Worm (Caenorhabditis elegans) whole organism, young adult: ENCODE data around the gene F35A5.2.

Experiments
- B0261.1 ChIP-seq: sonication (generic microtip); optimal IDR thresholded peaks from 2 replicates; lab custom pipeline; 2016; ENCODE audit warnings: mild to moderate bottlenecking, missing genetic modification characterization, moderate library complexity, missing compliant biosample characterization
- D2030.7 ChIP-seq: fragments of 200-800 bp; sonication (Bioruptor generic); IDR thresholded peaks from 2 replicates; pipeline ENCODE4 v1.3.6; 2022; ENCODE audit warnings: missing genetic modification reagents, missing genetic modification characterization, missing compliant biosample characterization
- F10E7.11 ChIP-seq: sonication (generic microtip); optimal IDR thresholded peaks from 2 replicates; lab custom pipeline; 2017; ENCODE audit warnings: mild to moderate bottlenecking, missing genetic modification characterization, moderate library complexity, missing compliant biosample characterization
- F23B12.7 ChIP-seq: sonication (generic microtip); optimal IDR thresholded peaks from 2 replicates; lab custom pipeline; 2017; ENCODE audit warnings: missing genetic modification characterization, mild to moderate bottlenecking, missing compliant biosample characterization, antibody characterized with exemption, moderate library complexity; ENCODE audit not compliant: insufficient read depth
- F39B2.1 ChIP-seq: fragments of 200-800 bp; sonication (Bioruptor generic); IDR thresholded peaks from 2 replicates; pipeline ENCODE4 v1.3.6; 2022; ENCODE audit warnings: missing genetic modification reagents, missing genetic modification characterization, missing compliant biosample characterization
- K11D2.4 ChIP-seq: fragments of 200-800 bp; sonication (Bioruptor generic); IDR thresholded peaks from 2 replicates; pipeline ENCODE4 v1.3.6; 2022; ENCODE audit warnings: missing genetic modification reagents, missing genetic modification characterization, missing compliant biosample characterization
- Y53F4B.3 ChIP-seq: fragments of 200-800 bp; sonication (Bioruptor generic); IDR thresholded peaks from 2 replicates; pipeline ENCODE4 v1.3.6; 2022; ENCODE audit warnings: missing genetic modification reagents, missing genetic modification characterization, missing compliant biosample characterization
- Y53G8AR.9 ChIP-seq: fragments of 200-800 bp; sonication (Bioruptor generic); conservative IDR thresholded peaks from 2 replicates; pipeline ENCODE4 v1.3.6; 2022; ENCODE audit warnings: missing genetic modification reagents, missing genetic modification characterization, missing compliant biosample characterization
- Y56A3A.18 ChIP-seq: fragments of 200-800 bp; sonication (Bioruptor generic); IDR thresholded peaks from 2 replicates; pipeline ENCODE4 v1.3.6; 2022; ENCODE audit warnings: missing genetic modification reagents, missing genetic modification characterization, missing compliant biosample characterization
- attf-3 ChIP-seq: fragments of 200-800 bp; sonication (Bioruptor generic); conservative IDR thresholded peaks from 2 replicates; pipeline ENCODE4 v1.3.6; 2022; ENCODE audit warnings: missing genetic modification reagents, missing genetic modification characterization, missing compliant biosample characterization
- cebp-1 ChIP-seq, 2 experiments: fragments of 200-800 bp in 1 of 2; sonication (Bioruptor generic) in 1 of 2; sonication (generic microtip) in 1 of 2; IDR thresholded peaks in 1 of 2; optimal IDR thresholded peaks in 1 of 2; 2 replicates each; pipeline versions ENCODE4 v1.3.6 to Lab custom; 2017 to 2022; ENCODE audit warnings: missing compliant biosample characterization in 2 of 2, missing genetic modification characterization in 2 of 2, mild to moderate bottlenecking in 1 of 2, missing genetic modification reagents in 1 of 2, moderate library complexity in 1 of 2
- ceh-27 ChIP-seq: fragments of 200-800 bp; sonication (Bioruptor generic); optimal IDR thresholded peaks from 2 replicates; lab custom pipeline; 2018; ENCODE audit warnings: mild to moderate bottlenecking, missing genetic modification characterization, moderate library complexity, missing compliant biosample characterization
- ceh-40 ChIP-seq: fragments of 200-800 bp; sonication (Bioruptor generic); IDR thresholded peaks from 2 replicates; pipeline ENCODE4 v1.3.6; 2022; ENCODE audit warnings: missing genetic modification characterization, missing compliant biosample characterization
- dox-1 ChIP-seq: fragments of 200-800 bp; sonication (Bioruptor generic); IDR thresholded peaks from 2 replicates; pipeline ENCODE4 v1.3.6; 2022; ENCODE audit warnings: missing genetic modification reagents, missing genetic modification characterization, missing compliant biosample characterization
- dpff-1 ChIP-seq: sonication (generic microtip); optimal IDR thresholded peaks from 2 replicates; lab custom pipeline; 2017; ENCODE audit warnings: mild to moderate bottlenecking, missing genetic modification characterization, missing compliant biosample characterization
- dpl-1 ChIP-seq: fragments of 150-350 bp; optimal IDR thresholded peaks from 2 replicates; lab custom pipeline; 2014; ENCODE audit warnings: missing biosample characterization, missing genetic modification reagents, missing genetic modification characterization
- egrh-3 ChIP-seq: fragments of 200-800 bp; sonication (Bioruptor generic); IDR thresholded peaks from 2 replicates; pipeline ENCODE4 v1.3.6; 2022; ENCODE audit warnings: missing genetic modification reagents, missing genetic modification characterization, missing compliant biosample characterization
- ekl-4 ChIP-seq: fragments of 200-800 bp; sonication (Bioruptor generic); IDR thresholded peaks from 2 replicates; pipeline ENCODE4 v1.3.6; 2022; ENCODE audit warnings: missing genetic modification reagents, missing genetic modification characterization, missing compliant biosample characterization
- him-1 ChIP-seq: sonication (generic microtip); optimal IDR thresholded peaks from 2 replicates; lab custom pipeline; 2016; ENCODE audit warnings: missing genotype, missing genetic modification reagents, missing genetic modification characterization, missing compliant biosample characterization
- hlh-26 ChIP-seq: fragments of 200-800 bp; sonication (Bioruptor generic); conservative IDR thresholded peaks from 2 replicates; pipeline ENCODE4 v1.3.6; 2022; ENCODE audit warnings: missing genetic modification reagents, missing genetic modification characterization, missing compliant biosample characterization
- lag-1 ChIP-seq: fragments of 200-800 bp; sonication (Bioruptor generic); IDR thresholded peaks from 2 replicates; pipeline ENCODE4 v1.3.6; 2022; ENCODE audit warnings: missing genetic modification reagents, missing genetic modification characterization, missing compliant biosample characterization
- lin-26 ChIP-seq: fragments of 200-800 bp; sonication (Bioruptor generic); IDR thresholded peaks from 2 replicates; pipeline ENCODE4 v1.3.6; 2022; ENCODE audit warnings: missing genetic modification reagents, missing genetic modification characterization, missing compliant biosample characterization
- lin-35 ChIP-seq, 3 experiments: fragments of 150-350 bp in 2 of 3; sonication (generic microtip) in 1 of 3; optimal IDR thresholded peaks; 2 replicates each; lab custom pipeline; 2014 to 2018; ENCODE audit warnings: missing biosample characterization in 3 of 3, missing genetic modification characterization in 3 of 3, missing genetic modification reagents in 3 of 3
- lin-40 ChIP-seq: sonication (generic microtip); optimal IDR thresholded peaks from 2 replicates; lab custom pipeline; 2016; ENCODE audit warnings: missing genetic modification characterization, mild to moderate bottlenecking, missing compliant biosample characterization, missing genotype, missing genetic modification reagents
- lir-1 ChIP-seq: fragments of 200-800 bp; sonication (Bioruptor generic); conservative IDR thresholded peaks from 2 replicates; pipeline ENCODE4 v1.3.6; 2022; ENCODE audit warnings: missing genetic modification reagents, missing genetic modification characterization, missing compliant biosample characterization
- madf-10 ChIP-seq: sonication (generic microtip); optimal IDR thresholded peaks from 2 replicates; lab custom pipeline; 2016; ENCODE audit warnings: mild to moderate bottlenecking, missing genetic modification characterization, missing compliant biosample characterization
- mcd-1 ChIP-seq: fragments of 200-800 bp; sonication (Bioruptor generic); IDR thresholded peaks from 2 replicates; pipeline ENCODE4 v1.3.6; 2022; ENCODE audit warnings: missing genetic modification reagents, missing genetic modification characterization, missing compliant biosample characterization
- nhr-179 ChIP-seq: sonication (generic microtip); optimal IDR thresholded peaks from 2 replicates; lab custom pipeline; 2016; ENCODE audit warnings: mild to moderate bottlenecking, missing genetic modification characterization, missing compliant biosample characterization
- nhr-27 ChIP-seq: fragments of 200-800 bp; sonication (Bioruptor generic); optimal IDR thresholded peaks from 2 replicates; lab custom pipeline; 2018; ENCODE audit warnings: mild to moderate bottlenecking, missing genetic modification characterization, moderate library complexity, missing compliant biosample characterization
- rec-8 ChIP-seq, 2 experiments: sonication (generic microtip); optimal IDR thresholded peaks; 2 replicates each; lab custom pipeline; 2016; ENCODE audit warnings: mild to moderate bottlenecking in 2 of 2, missing genetic modification characterization in 2 of 2, missing genetic modification reagents in 2 of 2, missing genotype in 2 of 2, missing biosample characterization in 1 of 2, missing compliant biosample characterization in 1 of 2, moderate library complexity in 1 of 2
- sdz-38 ChIP-seq: sonication (generic microtip); optimal IDR thresholded peaks from 2 replicates; lab custom pipeline; 2016; ENCODE audit warnings: missing genotype, missing genetic modification characterization, missing compliant biosample characterization
- sea-2 ChIP-seq: fragments of 200-800 bp; sonication (Bioruptor generic); IDR thresholded peaks from 2 replicates; pipeline ENCODE4 v1.3.6; 2022; ENCODE audit warnings: missing genetic modification characterization, missing compliant biosample characterization
- somi-1 ChIP-seq: fragments of 200-800 bp; sonication (Bioruptor generic); optimal IDR thresholded peaks from 2 replicates; lab custom pipeline; 2018; ENCODE audit warnings: mild to moderate bottlenecking, missing genetic modification characterization, missing compliant biosample characterization
- tbp1 ChIP-seq: fragments of 200-800 bp; sonication (Bioruptor generic); optimal IDR thresholded peaks from 2 replicates; lab custom pipeline; 2018; ENCODE audit warnings: mild to moderate bottlenecking, missing genetic modification characterization, missing compliant biosample characterization
- tlf-1 ChIP-seq: fragments of 200-800 bp; sonication (Bioruptor generic); optimal IDR thresholded peaks from 2 replicates; lab custom pipeline; 2018; ENCODE audit warnings: mild to moderate bottlenecking, missing genetic modification characterization, missing compliant biosample characterization
- unc-130 ChIP-seq: sonication (generic microtip); optimal IDR thresholded peaks from 2 replicates; lab custom pipeline; 2016; ENCODE audit warnings: missing genetic modification reagents, missing genetic modification characterization, missing compliant biosample characterization
- zfh-2 ChIP-seq: fragments of 200-800 bp; sonication (Bioruptor generic); conservative IDR thresholded peaks from 2 replicates; pipeline ENCODE4 v1.3.6; 2022; ENCODE audit warnings: missing genetic modification reagents, missing genetic modification characterization, missing compliant biosample characterization
- ztf-22 ChIP-seq: fragments of 200-800 bp; sonication (Bioruptor generic); optimal IDR thresholded peaks from 2 replicates; lab custom pipeline; 2018; ENCODE audit warnings: mild to moderate bottlenecking, missing genetic modification characterization, moderate library complexity, missing compliant biosample characterization
- ztf-26 ChIP-seq: sonication (generic microtip); optimal IDR thresholded peaks from 2 replicates; lab custom pipeline; 2017; ENCODE audit warnings: missing genetic modification characterization, missing compliant biosample characterization

Gene F35A5.2

DNA sequence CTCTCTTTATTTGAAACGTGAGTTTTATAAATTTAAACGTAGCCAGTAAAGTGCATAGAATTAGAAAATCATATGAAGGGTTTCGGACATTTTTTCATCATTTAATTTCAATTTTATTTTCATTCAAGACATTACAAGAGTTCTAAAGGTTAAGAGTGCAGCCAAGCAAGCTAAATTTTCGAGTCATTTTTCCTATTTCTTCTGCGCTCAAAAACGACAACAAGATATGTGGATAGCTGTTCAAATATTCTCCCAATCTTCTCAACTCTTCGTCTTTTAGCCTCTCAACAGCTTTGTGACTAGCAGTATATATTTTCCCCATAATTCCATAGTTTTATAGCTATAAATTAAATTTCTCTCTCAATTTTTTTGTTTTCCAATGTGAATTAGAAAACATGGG lies 21.3 kb upstream of the F35A5.2 start:
- no peak for TF ChIP-seq him-1 (tag; lab: Kevin White, UChicago)
- TF ChIP-seq ekl-4 (GFP tag; lab: Robert Waterston, UW): no peak
- no peak for TF ChIP-seq B0261.1 (tag; lab: Kevin White, UChicago)
- TF ChIP-seq unc-130 (GFP tag; lab: Kevin White, UChicago): no peak
- no peak for TF ChIP-seq somi-1 (GFP tag; lab: Kevin White, UChicago)
- TF ChIP-seq sea-2 (GFP tag; lab: Robert Waterston, UW): no peak
- no peak for TF ChIP-seq F39B2.1
- TF ChIP-seq Y53F4B.3 (GFP tag; lab: Robert Waterston, UW): no peak
- TF ChIP-seq sdz-38 (tag; lab: Kevin White, UChicago): no peak

DNA sequence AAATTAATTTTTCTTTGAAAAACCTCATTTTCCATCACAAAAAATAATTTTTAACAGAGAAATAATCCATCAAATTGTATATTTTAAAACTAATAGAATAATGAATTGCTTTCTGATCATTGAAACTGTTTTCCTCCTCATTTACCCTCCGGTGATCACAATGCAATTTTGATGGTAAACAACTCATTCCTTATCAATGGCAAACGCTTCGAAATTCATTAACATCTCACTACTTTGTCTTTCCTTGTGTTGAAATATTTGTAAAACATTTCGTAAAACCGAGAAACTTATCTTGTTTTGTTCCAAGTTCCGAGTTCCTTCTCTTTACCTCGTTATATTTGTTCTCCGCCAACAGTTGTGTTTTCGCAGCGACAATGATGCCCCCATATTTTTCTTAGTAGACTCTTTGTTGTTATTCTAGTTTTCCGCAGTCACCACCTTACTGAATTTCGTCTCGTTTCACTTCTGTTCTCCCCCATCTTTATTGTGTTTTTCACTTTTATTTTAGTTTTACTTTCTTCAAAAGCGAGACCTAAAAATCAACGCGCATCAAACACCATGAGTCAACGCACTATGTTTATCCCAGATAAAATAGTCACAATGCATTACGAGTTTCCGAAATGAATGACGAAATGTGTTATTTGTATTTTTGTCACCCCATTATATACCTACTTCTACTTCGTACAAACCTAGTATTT lies 19.7 kb upstream of the F35A5.2 start:
- TF ChIP-seq F23B12.7 (no peak), Y53G8AR.9 (no peak), cebp-1 (GFP tag; IDR thresholded peaks at IDR 0.05; lab: Robert Waterston, UW) (peak; percentile 31; the same call in 1 of the 2 replicates), cebp-1 (tag; optimal IDR thresholded peaks at IDR 0.05; lab: Kevin White, UChicago) (peak; percentile 58)

DNA sequence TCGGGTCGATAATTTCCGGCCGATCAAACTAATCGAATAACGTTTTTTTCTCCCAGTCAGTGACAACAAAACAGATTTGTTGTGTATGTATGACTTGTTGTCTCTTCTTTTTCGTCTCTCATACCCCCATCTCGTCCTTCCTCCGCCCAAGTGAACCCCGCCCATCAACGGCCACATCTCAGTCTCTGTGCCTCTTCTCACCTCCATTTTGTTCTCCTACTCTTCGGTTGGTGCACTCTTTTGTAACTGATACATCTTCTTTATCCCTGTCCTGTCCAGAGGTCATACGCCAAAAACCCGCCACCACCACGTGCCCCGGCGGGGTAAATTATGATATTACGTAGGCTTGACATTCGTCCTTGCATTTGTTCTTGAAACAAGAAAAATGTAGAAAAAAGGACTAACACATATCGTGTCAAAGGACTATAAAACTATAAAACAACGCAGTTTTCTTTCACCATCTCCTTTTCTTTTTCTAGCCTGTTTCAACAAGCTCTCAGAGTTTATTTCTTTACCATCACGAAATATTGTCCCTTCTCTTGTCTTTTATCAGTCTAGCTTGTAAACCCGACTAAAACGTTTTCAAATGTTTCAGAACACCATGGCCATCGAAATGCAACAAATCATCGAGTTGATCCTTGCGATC lies 17.4 kb upstream of the F35A5.2 start, which contains the start of gene pmpl-1:
Gene pmpl-1 (plus strand): TSS at position 596 of the 646 bp plus-strand sequence.
- no peak for TF ChIP-seq Y56A3A.18 (GFP tag; lab: Robert Waterston, UW)
- TF ChIP-seq dpl-1 (GFP tag; lab: Kevin White, UChicago): no peak
- no peak for TF ChIP-seq madf-10 (tag; lab: Kevin White, UChicago)
- TF ChIP-seq zfh-2 (GFP tag; lab: Robert Waterston, UW): 0 out of 2 replicates have a peak, but pooled peaks have one; percentile 35
- TF ChIP-seq attf-3: no peak
- no peak for TF ChIP-seq lir-1 (GFP tag; lab: Robert Waterston, UW)
- 0 out of 2 replicates have a peak, but pooled peaks have one; percentile 36 for TF ChIP-seq K11D2.4
- TF ChIP-seq lin-40 (tag; lab: Kevin White, UChicago): peak; percentile 5
- no peak for TF ChIP-seq dpff-1 (tag; lab: Kevin White, UChicago)
- TF ChIP-seq somi-1 (GFP tag; lab: Kevin White, UChicago): peak; percentile 32
- TF ChIP-seq D2030.7 (GFP tag; lab: Robert Waterston, UW): no peak
- no peak for TF ChIP-seq sdz-38 (tag; lab: Kevin White, UChicago)
- no peak for TF ChIP-seq lin-35 (GFP tag; optimal IDR thresholded peaks at IDR 0.05; lab: Kevin White, UChicago)
- no peak for TF ChIP-seq nhr-27 (tag; lab: Kevin White, UChicago)
- TF ChIP-seq ceh-40 (GFP tag; lab: Robert Waterston, UW): no peak
- TF ChIP-seq mcd-1 (GFP tag; lab: Robert Waterston, UW): 0 out of 2 replicates have a peak, but pooled peaks have one; percentile 9
- no peak for TF ChIP-seq lin-26 (GFP tag; lab: Robert Waterston, UW)
- TF ChIP-seq ceh-27 (GFP tag; lab: Kevin White, UChicago): peak; percentile 48
- TF ChIP-seq nhr-179 (tag; lab: Kevin White, UChicago): no peak
- TF ChIP-seq tlf-1 (GFP tag; lab: Kevin White, UChicago): no peak
- TF ChIP-seq F10E7.11 (tag; lab: Kevin White, UChicago): no peak
- TF ChIP-seq ztf-26 (tag; lab: Kevin White, UChicago): no peak
- no peak for TF ChIP-seq dox-1 (GFP tag; lab: Robert Waterston, UW)
- TF ChIP-seq rec-8 (tag; optimal IDR thresholded peaks at IDR 0.05; lab: Kevin White, UChicago): no peak
- TF ChIP-seq hlh-26 (GFP tag; lab: Robert Waterston, UW): no peak
- no peak for TF ChIP-seq cebp-1 (GFP tag; IDR thresholded peaks at IDR 0.05; lab: Robert Waterston, UW)
- TF ChIP-seq cebp-1 (tag; optimal IDR thresholded peaks at IDR 0.05; lab: Kevin White, UChicago): peak; percentile 15
- TF ChIP-seq lag-1: no peak
- no peak for TF ChIP-seq egrh-3 (GFP tag; lab: Robert Waterston, UW)
- TF ChIP-seq ztf-22 (GFP tag; lab: Kevin White, UChicago): no peak
- TF ChIP-seq tbp1 (GFP tag; lab: Kevin White, UChicago): no peak
- TF ChIP-seq, all 124 proteins: peak for 7
